Worm (Caenorhabditis elegans) whole organism, L3 larva: Measurements from ENCODE around the gene F53F8.4.

ENCODE experiments used
- R02D3.7 ChIP-seq: fragments of 150-350 bp; optimal IDR thresholded peaks from 2 replicates; lab custom pipeline; 2014; ENCODE audit warnings: missing biosample characterization, missing genetic modification characterization
- ZK546.5 ChIP-seq: sonication (generic microtip); optimal IDR thresholded peaks from 2 replicates; lab custom pipeline; 2017; ENCODE audit warnings: missing biosample characterization, missing genetic modification characterization
- aly-2 ChIP-seq: fragments of 150-350 bp; optimal IDR thresholded peaks from 2 replicates; lab custom pipeline; 2014; ENCODE audit warnings: missing biosample characterization, missing genetic modification characterization
- ama-1 ChIP-seq: fragments of 150-350 bp; optimal IDR thresholded peaks from 2 replicates; lab custom pipeline; 2018
- ceh-82 ChIP-seq: fragments of 150-350 bp; optimal IDR thresholded peaks from 2 replicates; lab custom pipeline; 2014; ENCODE audit warnings: missing biosample characterization, missing genetic modification characterization
- ceh-9 ChIP-seq: sonication (generic microtip); optimal IDR thresholded peaks from 2 replicates; lab custom pipeline; 2018; ENCODE audit warnings: missing biosample characterization, missing genetic modification characterization
- daf-12 ChIP-seq: fragments of 150-350 bp; optimal IDR thresholded peaks from 2 replicates; lab custom pipeline; 2014; ENCODE audit warnings: missing biosample characterization, missing genetic modification reagents, missing genetic modification characterization
- egl-27 ChIP-seq: sonication (generic microtip); optimal IDR thresholded peaks from 4 replicates; lab custom pipeline; 2017; ENCODE audit warnings: missing biosample characterization, missing genetic modification reagents, missing genetic modification characterization
- elt-1 ChIP-seq: fragments of 150-350 bp; optimal IDR thresholded peaks from 2 replicates; lab custom pipeline; 2014; ENCODE audit warnings: missing biosample characterization, missing genetic modification characterization
- elt-3 ChIP-seq, 3 experiments: fragments of 150-350 bp in 1 of 3; sonication (generic microtip) in 2 of 3; optimal IDR thresholded peaks; 2 replicates in 2 of 3; 4 replicates in 1 of 3; lab custom pipeline; 2014 to 2017; ENCODE audit warnings: missing biosample characterization in 3 of 3, missing genetic modification characterization in 3 of 3
- eor-1 ChIP-seq, 2 experiments: fragments of 150-350 bp; optimal IDR thresholded peaks; 2 replicates each; lab custom pipeline; 2014 to 2018; ENCODE audit warnings: missing biosample characterization in 2 of 2, missing genetic modification characterization in 2 of 2
- fkh-2 ChIP-seq: fragments of 150-350 bp; optimal IDR thresholded peaks from 2 replicates; lab custom pipeline; 2014; ENCODE audit warnings: missing biosample characterization, missing genetic modification reagents, missing genetic modification characterization
- hmg-11 ChIP-seq: sonication (generic microtip); optimal IDR thresholded peaks from 2 replicates; lab custom pipeline; 2016; ENCODE audit warnings: missing genetic modification characterization, missing compliant biosample characterization
- jun-1 ChIP-seq: fragments of 150-350 bp; optimal IDR thresholded peaks from 2 replicates; lab custom pipeline; 2014; ENCODE audit warnings: missing biosample characterization, missing genetic modification reagents, missing genetic modification characterization
- lin-39 ChIP-seq: fragments of 150-350 bp; optimal IDR thresholded peaks from 2 replicates; lab custom pipeline; 2018; ENCODE audit warnings: missing biosample characterization, missing genetic modification reagents, missing genetic modification characterization
- lsy-12 ChIP-seq: sonication (generic microtip); optimal IDR thresholded peaks from 2 replicates; lab custom pipeline; 2016; ENCODE audit warnings: mild to moderate bottlenecking, missing genetic modification characterization, missing compliant biosample characterization
- mml-1 ChIP-seq: fragments of 150-350 bp; sonication (generic microtip); optimal IDR thresholded peaks from 3 replicates; lab custom pipeline; 2014; ENCODE audit warnings: missing biosample characterization, missing genetic modification characterization
- nhr-11 ChIP-seq: fragments of 150-350 bp; optimal IDR thresholded peaks from 2 replicates; lab custom pipeline; 2014; ENCODE audit warnings: missing biosample characterization, missing genetic modification characterization
- nhr-12 ChIP-seq: fragments of 150-350 bp; optimal IDR thresholded peaks from 2 replicates; lab custom pipeline; 2014; ENCODE audit warnings: missing biosample characterization, missing genetic modification characterization
- nhr-23 ChIP-seq: fragments of 150-350 bp; optimal IDR thresholded peaks from 2 replicates; lab custom pipeline; 2014; ENCODE audit warnings: missing biosample characterization, missing genetic modification reagents, missing genetic modification characterization
- nhr-25 ChIP-seq: sonication (generic microtip); optimal IDR thresholded peaks from 2 replicates; lab custom pipeline; 2017; ENCODE audit warnings: missing biosample characterization, missing genetic modification characterization
- nhr-28 ChIP-seq: fragments of 150-350 bp; optimal IDR thresholded peaks from 2 replicates; lab custom pipeline; 2014; ENCODE audit warnings: missing biosample characterization, missing genetic modification characterization
- nhr-76 ChIP-seq: fragments of 150-350 bp; sonication (generic microtip); optimal IDR thresholded peaks from 5 replicates; lab custom pipeline; 2014; ENCODE audit warnings: missing biosample characterization, missing genetic modification characterization
- nhr-77 ChIP-seq: fragments of 150-350 bp; optimal IDR thresholded peaks from 2 replicates; lab custom pipeline; 2014; ENCODE audit warnings: missing biosample characterization, missing genetic modification characterization
- pha-4 ChIP-seq: fragments of 150-350 bp; optimal IDR thresholded peaks from 2 replicates; lab custom pipeline; 2014; ENCODE audit warnings: missing biosample characterization, missing genetic modification reagents, missing genetic modification characterization
- pqm-1 ChIP-seq: fragments of 150-350 bp; optimal IDR thresholded peaks from 2 replicates; lab custom pipeline; 2017; ENCODE audit warnings: missing biosample characterization, missing genetic modification characterization, inconsistent platforms
- sea-2 ChIP-seq: fragments of 150-350 bp; sonication (generic microtip); optimal IDR thresholded peaks from 4 replicates; lab custom pipeline; 2014; ENCODE audit warnings: missing biosample characterization, missing genetic modification reagents, missing genetic modification characterization
- skn-1 ChIP-seq: fragments of 150-350 bp; optimal IDR thresholded peaks from 2 replicates; lab custom pipeline; 2014; ENCODE audit warnings: missing biosample characterization, missing genetic modification characterization
- snpc-4 ChIP-seq: fragments of 150-350 bp; optimal IDR thresholded peaks from 2 replicates; lab custom pipeline; 2014; ENCODE audit warnings: missing biosample characterization, missing genetic modification characterization
- unc-62 ChIP-seq: fragments of 150-350 bp; sonication (generic microtip); optimal IDR thresholded peaks from 4 replicates; lab custom pipeline; 2014; ENCODE audit warnings: missing biosample characterization, missing genetic modification reagents, missing genetic modification characterization
- zag-1 ChIP-seq: fragments of 150-350 bp; optimal IDR thresholded peaks from 2 replicates; lab custom pipeline; 2014; ENCODE audit warnings: missing biosample characterization, missing genetic modification characterization
- ztf-11 ChIP-seq: fragments of 150-350 bp; optimal IDR thresholded peaks from 2 replicates; lab custom pipeline; 2014; ENCODE audit warnings: missing biosample characterization, missing genetic modification characterization
- ztf-4 ChIP-seq: fragments of 150-350 bp; optimal IDR thresholded peaks from 2 replicates; lab custom pipeline; 2014; ENCODE audit warnings: missing biosample characterization, missing genetic modification characterization

Gene F53F8.4

DNA sequence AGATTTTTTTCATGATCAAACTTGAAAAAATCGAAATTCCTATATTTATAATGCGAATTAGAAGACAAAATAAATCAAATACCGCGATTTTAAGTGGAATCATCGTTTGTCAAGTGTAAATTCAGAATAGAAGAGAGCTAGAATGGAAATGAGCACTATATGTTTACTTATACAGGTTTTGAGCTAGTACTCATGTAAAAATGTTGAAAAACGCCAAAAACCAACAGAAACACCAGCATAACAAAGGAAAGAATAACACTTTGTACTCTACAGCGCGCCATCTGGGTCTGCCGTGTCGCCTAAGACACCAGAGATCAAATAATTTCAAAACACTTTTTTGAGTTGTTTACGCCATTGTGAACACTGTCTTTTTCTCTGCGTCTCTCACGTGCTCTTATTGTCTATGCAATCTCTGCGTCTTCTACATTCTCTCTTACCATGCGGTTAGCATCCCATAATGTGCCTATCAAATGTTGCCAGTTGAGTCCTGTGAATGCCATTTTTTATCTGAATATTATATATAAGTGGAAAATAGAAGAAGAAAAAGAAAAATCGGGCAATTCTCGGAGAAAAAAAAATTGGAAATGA is 37.4 kb upstream of the F53F8.4 start, which contains the start of gene ipla-3 (continued):
- TF ChIP-seq snpc-4 (tag; lab: Kevin White, UChicago) (peak; percentile 53), nhr-25 (tag; lab: Kevin White, UChicago) (no peak), elt-1 (tag; lab: Kevin White, UChicago) (no peak), ceh-9 (no peak), skn-1 (tag; lab: Kevin White, UChicago) (no peak), fkh-2 (tag; lab: Kevin White, UChicago) (no peak), nhr-76 (tag; lab: Kevin White, UChicago) (no peak), ztf-11 (no peak)

- TF ChIP-seq nhr-23 (tag; lab: Kevin White, UChicago) = no peak
Observed at ce11 chrV:20727458-20727857, 36.0 kb upstream of the F53F8.4 start.

ce11 chrV:20722447-20722846 is 31.0 kb upstream of the F53F8.4 start:
- TF ChIP-seq elt-1 (tag; lab: Kevin White, UChicago) = no peak
- no peak for TF ChIP-seq nhr-12 (tag; lab: Kevin White, UChicago)
- no peak for TF ChIP-seq unc-62 (GFP tag; lab: Kevin White, UChicago)
- no peak for TF ChIP-seq pqm-1 (tag; lab: Kevin White, UChicago)
- no peak for TF ChIP-seq daf-12 (tag; lab: Kevin White, UChicago)
- no peak for TF ChIP-seq R02D3.7 (tag; lab: Kevin White, UChicago)
- TF ChIP-seq zag-1 (tag; lab: Kevin White, UChicago) = no peak
- no peak for TF ChIP-seq ztf-4
- no peak for TF ChIP-seq lsy-12 (tag; lab: Kevin White, UChicago)
- TF ChIP-seq sea-2 (GFP tag; lab: Kevin White, UChicago) = no peak
- TF ChIP-seq nhr-28 = no peak
- TF ChIP-seq aly-2 (tag; lab: Kevin White, UChicago) = no peak
- no peak for TF ChIP-seq ZK546.5 (tag; lab: Kevin White, UChicago)
- no peak for TF ChIP-seq skn-1 (tag; lab: Kevin White, UChicago)
- TF ChIP-seq hmg-11 (tag; lab: Kevin White, UChicago) = no peak

- TF ChIP-seq hmg-11 (tag; lab: Kevin White, UChicago) = no peak
- no peak for TF ChIP-seq nhr-23 (tag; lab: Kevin White, UChicago)
- TF ChIP-seq elt-1 (tag; lab: Kevin White, UChicago) = no peak
- TF ChIP-seq aly-2 (tag; lab: Kevin White, UChicago) = no peak
- TF ChIP-seq elt-3 (tag; optimal IDR thresholded peaks at IDR 0.05; lab: Kevin White, UChicago) = no peak
- TF ChIP-seq skn-1 (tag; lab: Kevin White, UChicago) = no peak
- no peak for TF ChIP-seq pha-4 (tag; lab: Kevin White, UChicago)
- no peak for TF ChIP-seq ZK546.5 (tag; lab: Kevin White, UChicago)
- TF ChIP-seq pqm-1 (tag; lab: Kevin White, UChicago) = no peak
- TF ChIP-seq egl-27 = no peak
- no peak for TF ChIP-seq nhr-28
- no peak for TF ChIP-seq mml-1 (tag; lab: Kevin White, UChicago)
- TF ChIP-seq nhr-11 (tag; lab: Kevin White, UChicago) = no peak
- TF ChIP-seq eor-1 (tag; optimal IDR thresholded peaks at IDR 0.05; lab: Kevin White, UChicago) = no peak
- TF ChIP-seq nhr-77 (tag; lab: Kevin White, UChicago) = no peak
- TF ChIP-seq nhr-25 (tag; lab: Kevin White, UChicago) = no peak
- TF ChIP-seq nhr-12 (tag; lab: Kevin White, UChicago) = no peak
- no peak for TF ChIP-seq R02D3.7 (tag; lab: Kevin White, UChicago)
- TF ChIP-seq jun-1 (tag; lab: Kevin White, UChicago) = no peak
- no peak for TF ChIP-seq lin-39
- TF ChIP-seq, all 47 proteins: peak for 0
Observed at ce11 chrV:20721934-20722333, 30.4 kb upstream of the F53F8.4 start, which contains the start of gene Y44A6C.2. Y44A6C.2 (plus strand) TSS chrV:20722234.

- TF ChIP-seq ama-1 (peak; percentile 88), pha-4 (tag; lab: Kevin White, UChicago) (peak; percentile 7), ztf-4 (no peak), aly-2 (tag; lab: Kevin White, UChicago) (no peak), ceh-82 (tag; lab: Kevin White, UChicago) (no peak)
Observed at ce11 chrV:20716830-20717441, 25.5 kb upstream of the F53F8.4 start.
